Fruit fly (Drosophila melanogaster) whole organism, pupa: ENCODE data around the gene Dop1R2.
A peak's percentile ranks its signal among the peaks of the same experiment; 100 is the strongest.

Experiments
- CG10348 ChIP-seq: fragments of 200-800 bp; sonication (Bioruptor generic); IDR thresholded peaks from 2 replicates; pipeline ENCODE4 v1.3.6; 2022; ENCODE audit warnings: missing biosample characterization, missing genetic modification characterization
- CG12605 ChIP-seq: fragments of 200-800 bp; sonication (Bioruptor generic); IDR thresholded peaks from 2 replicates; pipeline ENCODE4 v1.3.6; 2022; ENCODE audit warnings: missing biosample characterization, missing genetic modification characterization
- CG13204 ChIP-seq: fragments of 200-800 bp; sonication (Bioruptor generic); optimal IDR thresholded peaks from 2 replicates; lab custom pipeline; 2018; ENCODE audit warnings: missing biosample characterization, mild to moderate bottlenecking, missing genetic modification characterization, moderate library complexity
- CG14655 ChIP-seq: fragments of 200-800 bp; sonication (Bioruptor generic); optimal IDR thresholded peaks from 3 replicates; lab custom pipeline; 2017; ENCODE audit warnings: mild to moderate bottlenecking, missing biosample characterization, missing genetic modification reagents, missing genetic modification characterization
- CG15710 ChIP-seq: fragments of 200-800 bp; sonication (Bioruptor generic); optimal IDR thresholded peaks from 2 replicates; lab custom pipeline; 2018; ENCODE audit warnings: missing biosample characterization, mild to moderate bottlenecking, missing genetic modification characterization, moderate library complexity
- CG17806 ChIP-seq: fragments of 200-800 bp; sonication (Bioruptor generic); optimal IDR thresholded peaks from 2 replicates; lab custom pipeline; 2018; ENCODE audit warnings: missing biosample characterization, mild to moderate bottlenecking, missing genetic modification characterization, moderate library complexity
- CG32121 ChIP-seq: fragments of 200-800 bp; sonication (Bioruptor generic); IDR thresholded peaks from 2 replicates; pipeline ENCODE4 v1.3.6; 2022; ENCODE audit warnings: missing biosample characterization, missing genetic modification characterization
- CG34367 ChIP-seq: fragments of 200-800 bp; sonication (Bioruptor generic); optimal IDR thresholded peaks from 2 replicates; lab custom pipeline; 2018; ENCODE audit warnings: missing biosample characterization, mild to moderate bottlenecking, missing genetic modification characterization
- CG4496 ChIP-seq: fragments of 200-800 bp; sonication (Bioruptor generic); IDR thresholded peaks from 3 replicates; pipeline ENCODE4 v1.3.6; 2022; ENCODE audit warnings: missing biosample characterization, missing genetic modification characterization
- CG8159 ChIP-seq: fragments of 200-800 bp; sonication (Bioruptor generic); optimal IDR thresholded peaks from 3 replicates; lab custom pipeline; 2018; ENCODE audit warnings: missing biosample characterization, mild to moderate bottlenecking, missing genetic modification characterization, moderate library complexity
- CG8301 ChIP-seq: fragments of 200-800 bp; sonication (Bioruptor generic); optimal IDR thresholded peaks from 2 replicates; lab custom pipeline; 2018; ENCODE audit warnings: missing biosample characterization, mild to moderate bottlenecking, missing genetic modification characterization
- CG9948 ChIP-seq: fragments of 200-800 bp; sonication (Bioruptor generic); optimal IDR thresholded peaks from 2 replicates; lab custom pipeline; 2018; ENCODE audit warnings: missing biosample characterization, mild to moderate bottlenecking, missing genetic modification characterization, moderate library complexity
- D1 ChIP-seq: fragments of 200-800 bp; sonication (Bioruptor generic); optimal IDR thresholded peaks from 2 replicates; lab custom pipeline; 2018; ENCODE audit warnings: missing biosample characterization, mild to moderate bottlenecking, missing genetic modification characterization, moderate library complexity
- EcR ChIP-seq: fragments of 200-800 bp; sonication (Bioruptor generic); optimal IDR thresholded peaks from 3 replicates; lab custom pipeline; 2019; ENCODE audit warnings: missing biosample characterization, missing genetic modification characterization, mild to moderate bottlenecking, moderate library complexity, missing genetic modification reagents
- Ets98B ChIP-seq: fragments of 200-800 bp; sonication (Bioruptor generic); IDR thresholded peaks from 2 replicates; pipeline ENCODE4 v1.3.6; 2022; ENCODE audit warnings: missing biosample characterization, missing genetic modification characterization
- Pif1A ChIP-seq: fragments of 200-800 bp; sonication (Bioruptor generic); optimal IDR thresholded peaks from 3 replicates; lab custom pipeline; 2016; ENCODE audit warnings: missing biosample characterization, missing genetic modification characterization
- Pif1B ChIP-seq: fragments of 200-800 bp; sonication (Bioruptor generic); optimal IDR thresholded peaks from 3 replicates; lab custom pipeline; 2016; ENCODE audit warnings: missing biosample characterization, missing genetic modification characterization
- Snoo ChIP-seq: fragments of 200-800 bp; sonication (Bioruptor generic); optimal IDR thresholded peaks from 3 replicates; lab custom pipeline; 2017; ENCODE audit warnings: missing biosample characterization, mild to moderate bottlenecking, missing genetic modification characterization, inconsistent platforms
- fd96Ca ChIP-seq: fragments of 200-800 bp; sonication (Bioruptor generic); IDR thresholded peaks from 3 replicates; pipeline ENCODE4 v1.3.6; 2022; ENCODE audit warnings: missing biosample characterization, missing genetic modification characterization
- gl ChIP-seq: fragments of 200-800 bp; sonication (Bioruptor generic); optimal IDR thresholded peaks from 2 replicates; lab custom pipeline; 2018; ENCODE audit warnings: missing biosample characterization, mild to moderate bottlenecking, missing genetic modification characterization
- rn ChIP-seq: fragments of 200-800 bp; sonication (Bioruptor generic); IDR thresholded peaks from 2 replicates; pipeline ENCODE4 v1.3.6; 2022; ENCODE audit warnings: missing biosample characterization, missing genetic modification characterization

Dop1R2 gene

dm6 chr3R:29681241-29681640 is 21.5 kb upstream of the Dop1R2 start:
- TF ChIP-seq Pif1B (GFP tag; lab: Kevin White, UChicago): no peak
- TF ChIP-seq gl (tag; lab: Kevin White, UChicago): no peak
- TF ChIP-seq CG9948 (tag; lab: Kevin White, UChicago): no peak
- TF ChIP-seq CG14655 (GFP tag; lab: Kevin White, UChicago): no peak
- TF ChIP-seq CG17806 (tag; lab: Kevin White, UChicago): no peak
- TF ChIP-seq rn (GFP tag; lab: Robert Waterston, UW): no peak
- TF ChIP-seq EcR (GFP tag; lab: Kevin White, UChicago): no peak
- no peak for TF ChIP-seq D1 (tag; lab: Kevin White, UChicago)
- TF ChIP-seq Ets98B (GFP tag; lab: Robert Waterston, UW): no peak
- no peak for TF ChIP-seq CG34367 (tag; lab: Kevin White, UChicago)

dm6 chr3R:29675333-29675732 is 15.5 kb upstream of the Dop1R2 start, which contains the start of the genes Bub3 and Cap-D2:
Gene Bub3 (minus strand): TSS chr3R:29675421.
Gene Cap-D2 (plus strand): TSS chr3R:29675651.
- TF ChIP-seq CG4496 (GFP tag; lab: Robert Waterston, UW) (peak; percentile 64; the same call in 1 of the 3 replicates), CG32121 (peak; percentile 64), CG34367 (tag; lab: Kevin White, UChicago) (peak; percentile 27), EcR (GFP tag; lab: Kevin White, UChicago) (no peak), CG9948 (tag; lab: Kevin White, UChicago) (peak; percentile 47), CG15710 (tag; lab: Kevin White, UChicago) (peak; percentile 55), CG8301 (tag; lab: Kevin White, UChicago) (no peak), CG12605 (GFP tag; lab: Robert Waterston, UW) (no peak), CG14655 (GFP tag; lab: Kevin White, UChicago) (no peak), fd96Ca (GFP tag; lab: Robert Waterston, UW) (peak; percentile 60; the same call in 2 of the 3 replicates), Pif1B (GFP tag; lab: Kevin White, UChicago) (no peak), CG8159 (tag; lab: Kevin White, UChicago) (peak; percentile 54), Ets98B (GFP tag; lab: Robert Waterston, UW) (peak; percentile 72; the same call in 1 of the 2 replicates), CG17806 (tag; lab: Kevin White, UChicago) (peak; percentile 60)

dm6 chr3R:29672156-29672555 is 12.4 kb upstream of the Dop1R2 start, which contains the start of gene ppk19:
Gene ppk19 (plus strand): TSS chr3R:29672456.
- TF ChIP-seq CG17806 (tag; lab: Kevin White, UChicago): no peak
- TF ChIP-seq CG8159 (tag; lab: Kevin White, UChicago): no peak
- TF ChIP-seq CG10348 (GFP tag; lab: Robert Waterston, UW): no peak
- TF ChIP-seq CG8301 (tag; lab: Kevin White, UChicago): no peak
- no peak for TF ChIP-seq CG15710 (tag; lab: Kevin White, UChicago)
- no peak for TF ChIP-seq gl (tag; lab: Kevin White, UChicago)
- no peak for TF ChIP-seq CG14655 (GFP tag; lab: Kevin White, UChicago)
- no peak for TF ChIP-seq fd96Ca (GFP tag; lab: Robert Waterston, UW)

dm6 chr3R:29671060-29671707 is 11.4 kb upstream of the Dop1R2 start, which contains the start of gene Obp99a:
Gene Obp99a (plus strand): TSS chr3R:29671657.
- TF ChIP-seq rn (GFP tag; lab: Robert Waterston, UW) (no peak), CG13204 (GFP tag; lab: Kevin White, UChicago) (no peak)

dm6 chr3R:29668777-29669176 is 9.0 kb upstream of the Dop1R2 start, which contains the start of the genes ppk20 and ppk30:
Gene ppk20 (minus strand): TSS chr3R:29668877.
Gene ppk30 (plus strand): TSS chr3R:29669149.
- TF ChIP-seq Pif1A (GFP tag; lab: Kevin White, UChicago) (no peak), rn (GFP tag; lab: Robert Waterston, UW) (no peak), CG9948 (tag; lab: Kevin White, UChicago) (no peak), CG4496 (GFP tag; lab: Robert Waterston, UW) (no peak), CG12605 (GFP tag; lab: Robert Waterston, UW) (no peak), CG13204 (GFP tag; lab: Kevin White, UChicago) (no peak), gl (tag; lab: Kevin White, UChicago) (no peak), fd96Ca (GFP tag; lab: Robert Waterston, UW) (no peak), CG8159 (tag; lab: Kevin White, UChicago) (no peak), CG10348 (GFP tag; lab: Robert Waterston, UW) (no peak), CG14655 (GFP tag; lab: Kevin White, UChicago) (no peak), CG32121 (no peak), CG8301 (tag; lab: Kevin White, UChicago) (no peak), CG34367 (tag; lab: Kevin White, UChicago) (no peak), EcR (GFP tag; lab: Kevin White, UChicago) (no peak), Snoo (no peak), CG15710 (tag; lab: Kevin White, UChicago) (no peak)
